Fruit fly (Drosophila melanogaster): ENCODE results near the gene CG15765.

CG15765 gene

dm6 chrX:5883394-5883793 is 65.0 kb downstream of the CG15765 start (continued):
- TF ChIP-seq CG30403 (GFP tag; optimal IDR thresholded peaks at IDR 0.05), result peak; percentile 41
- peak; percentile 45; the same call in 1 of the 2 replicates for TF ChIP-seq Bgb (GFP tag; IDR thresholded peaks at IDR 0.05; ENCODE audit: partially characterized antibody)
- peak; percentile 15 for TF ChIP-seq CG34376 (GFP tag; optimal IDR thresholded peaks at IDR 0.05)
- peak; percentile 23 for TF ChIP-seq dmrt99B (tag; optimal IDR thresholded peaks at IDR 0.05)
- TF ChIP-seq CG6791 (GFP tag; IDR thresholded peaks at IDR 0.05; ENCODE audit: partially characterized antibody), result peak; percentile 50; the same call in 1 of the 3 replicates
- TF ChIP-seq CG10979 (tag; optimal IDR thresholded peaks at IDR 0.05), result no peak
- no peak for TF ChIP-seq CG6683 (GFP tag; optimal IDR thresholded peaks at IDR 0.05)
- TF ChIP-seq CG11456 (GFP tag; IDR thresholded peaks at IDR 0.05), result peak; percentile 82
- no peak for TF ChIP-seq Hand (GFP tag; optimal IDR thresholded peaks at IDR 0.05)
- no peak for TF ChIP-seq CG7987 (GFP tag; optimal IDR thresholded peaks at IDR 0.05)
- TF ChIP-seq GATAe (GFP tag; conservative IDR thresholded peaks at IDR 0.05), result no peak
- TF ChIP-seq Xbp1 (GFP tag; optimal IDR thresholded peaks at IDR 0.05), result peak; percentile 66
- peak; percentile 44 for TF ChIP-seq CG8290 (GFP tag; optimal IDR thresholded peaks at IDR 0.05)
- peak in 1 of 2 experiments; percentile 67 for TF ChIP-seq CG8290 (tag; optimal IDR thresholded peaks at IDR 0.05)
- TF ChIP-seq PHDP (tag; optimal IDR thresholded peaks at IDR 0.05), result peak; percentile 17
- peak; percentile 87 for TF ChIP-seq E2f2 (GFP tag; IDR thresholded peaks at IDR 0.05)
- TF ChIP-seq CG15514 (GFP tag; optimal IDR thresholded peaks at IDR 0.05), result peak; percentile 64
- peak; percentile 15 for TF ChIP-seq CG3163 (GFP tag; optimal IDR thresholded peaks at IDR 0.05)
- TF ChIP-seq Atf6 (GFP tag; IDR thresholded peaks at IDR 0.05), result no peak
- peak; percentile 14 for TF ChIP-seq CG10654 (GFP tag; optimal IDR thresholded peaks at IDR 0.05)
- TF ChIP-seq fd3F (GFP tag; optimal IDR thresholded peaks at IDR 0.05), result no peak
- TF ChIP-seq CG34422 (GFP tag; IDR thresholded peaks at IDR 0.05), result 0 out of 3 replicates have a peak, but pooled peaks have one; percentile 18
- TF ChIP-seq CG12659 (GFP tag; optimal IDR thresholded peaks at IDR 0.05), result peak; percentile 45
- no peak for TF ChIP-seq Oli (tag; optimal IDR thresholded peaks at IDR 0.05)
- TF ChIP-seq prd (optimal IDR thresholded peaks at IDR 0.05), result no peak
- TF ChIP-seq prd (GFP tag; IDR thresholded peaks at IDR 0.05), result peak; percentile 40; the same call in 1 of the 3 replicates
- no peak for TF ChIP-seq Doc2 (GFP tag; IDR thresholded peaks at IDR 0.05)
- peak; percentile 31; the same call in 1 of the 2 replicates for TF ChIP-seq CG11247 (GFP tag; IDR thresholded peaks at IDR 0.05)
- TF ChIP-seq Chrac-16 (GFP tag; optimal IDR thresholded peaks at IDR 0.05), result peak; percentile 60
- TF ChIP-seq Dref (GFP tag; IDR thresholded peaks at IDR 0.05), result peak; percentile 39; the same call in 1 of the 2 replicates
- peak; percentile 12 for TF ChIP-seq ind (GFP tag; optimal IDR thresholded peaks at IDR 0.05)
- TF ChIP-seq Lpt (GFP tag; optimal IDR thresholded peaks at IDR 0.05), result no peak
- no peak for TF ChIP-seq ttk (GFP tag; IDR thresholded peaks at IDR 0.05)
- no peak for TF ChIP-seq CG5953 (GFP tag; IDR thresholded peaks at IDR 0.05)
- peak; percentile 34 for TF ChIP-seq CG14710 (tag; optimal IDR thresholded peaks at IDR 0.05)
- no peak for TF ChIP-seq Sin3A (optimal IDR thresholded peaks at IDR 0.05)
- TF ChIP-seq CG32532 (GFP tag; IDR thresholded peaks at IDR 0.05), result peak; percentile 71
- peak; percentile 36 for TF ChIP-seq grn (GFP tag; optimal IDR thresholded peaks at IDR 0.05)
- no peak for TF ChIP-seq BtbVII (GFP tag; optimal IDR thresholded peaks at IDR 0.05)
- TF ChIP-seq dm (GFP tag; optimal IDR thresholded peaks at IDR 0.05), result no peak
- no peak for TF ChIP-seq Hr39 (optimal IDR thresholded peaks at IDR 0.05)
- peak; percentile 21; the same call in 1 of the 2 replicates for TF ChIP-seq CG14014 (GFP tag; IDR thresholded peaks at IDR 0.05)
- no peak for TF ChIP-seq CG10366 (GFP tag; IDR thresholded peaks at IDR 0.05)
- TF ChIP-seq B-H1 (GFP tag; IDR thresholded peaks at IDR 0.05), result no peak
- no peak for TF ChIP-seq CG7372 (GFP tag; IDR thresholded peaks at IDR 0.05)
- TF ChIP-seq Hsf (GFP tag; optimal IDR thresholded peaks at IDR 0.05), result peak; percentile 51
- TF ChIP-seq CkIIα-i1 (GFP tag; IDR thresholded peaks at IDR 0.05), result no peak
- peak; percentile 31 for TF ChIP-seq pum (GFP tag; optimal IDR thresholded peaks at IDR 0.05)
- peak; percentile 66 for TF ChIP-seq CG13624 (GFP tag; optimal IDR thresholded peaks at IDR 0.05)
- TF ChIP-seq CG10274 (GFP tag; optimal IDR thresholded peaks at IDR 0.05), result no peak
- TF ChIP-seq bsh (GFP tag; optimal IDR thresholded peaks at IDR 0.05), result peak in 1 of 2 experiments; percentile 25
- TF ChIP-seq cato (GFP tag; optimal IDR thresholded peaks at IDR 0.05; ENCODE audit: borderline replicate concordance), result no peak
